Worm (Caenorhabditis elegans) whole organism, late embryonic: ENCODE measurements around the gene hpo-36.

Experiments
- ceh-22 ChIP-seq: sonication (generic microtip); optimal IDR thresholded peaks from 2 replicates; lab custom pipeline; 2017; ENCODE audit warnings: missing biosample characterization, missing genetic modification characterization
- fkh-10 ChIP-seq: fragments of 150-350 bp; optimal IDR thresholded peaks from 2 replicates; lab custom pipeline; 2014; ENCODE audit warnings: missing biosample characterization, missing genetic modification reagents, missing genetic modification characterization
- gmeb-2 ChIP-seq: sonication (generic microtip); optimal IDR thresholded peaks from 2 replicates; lab custom pipeline; 2016; ENCODE audit warnings: missing genetic modification characterization, inconsistent platforms, missing compliant biosample characterization
- hlh-30 ChIP-seq: sonication (generic microtip); optimal IDR thresholded peaks from 2 replicates; lab custom pipeline; 2017; ENCODE audit warnings: antibody characterized with exemption, missing genetic modification characterization, missing compliant biosample characterization; ENCODE audit not compliant: insufficient read depth
- hlh-6 ChIP-seq: sonication (generic microtip); optimal IDR thresholded peaks from 2 replicates; lab custom pipeline; 2016; ENCODE audit warnings: missing genotype, missing genetic modification characterization, missing compliant biosample characterization
- lim-6 ChIP-seq: sonication (generic microtip); optimal IDR thresholded peaks from 2 replicates; lab custom pipeline; 2016; ENCODE audit warnings: missing genetic modification characterization, missing compliant biosample characterization
- madf-2 ChIP-seq: sonication (generic microtip); optimal IDR thresholded peaks from 2 replicates; lab custom pipeline; 2017; ENCODE audit warnings: missing genetic modification characterization, missing compliant biosample characterization
- pag-3 ChIP-seq: sonication (generic microtip); optimal IDR thresholded peaks from 2 replicates; lab custom pipeline; 2016; ENCODE audit warnings: missing compliant biosample characterization, missing genetic modification characterization, borderline replicate concordance
- pha-2 ChIP-seq: sonication (generic microtip); optimal IDR thresholded peaks from 2 replicates; lab custom pipeline; 2017; ENCODE audit warnings: mild to moderate bottlenecking, missing genetic modification characterization, missing compliant biosample characterization
- pha-4 ChIP-seq: fragments of 150-350 bp; optimal IDR thresholded peaks from 2 replicates; lab custom pipeline; 2018; ENCODE audit warnings: missing biosample characterization, missing genetic modification reagents, missing genetic modification characterization
- pqm-1 ChIP-seq: sonication (generic microtip); optimal IDR thresholded peaks from 2 replicates; lab custom pipeline; 2016; ENCODE audit warnings: missing genetic modification characterization, missing compliant biosample characterization
- rnt-1 ChIP-seq: sonication (generic microtip); optimal IDR thresholded peaks from 2 replicates; lab custom pipeline; 2016; ENCODE audit warnings: missing genetic modification characterization, missing compliant biosample characterization
- tbx-2 ChIP-seq: sonication (generic microtip); optimal IDR thresholded peaks from 2 replicates; lab custom pipeline; 2016; ENCODE audit warnings: missing genetic modification characterization, missing compliant biosample characterization

- TF ChIP-seq tbx-2 (no peak), hlh-6 (tag; lab: Kevin White, UChicago) (no peak), fkh-10 (no peak), gmeb-2 (tag; lab: Kevin White, UChicago) (no peak), madf-2 (tag; lab: Kevin White, UChicago) (no peak), pqm-1 (tag; lab: Kevin White, UChicago) (no peak), lim-6 (tag; lab: Kevin White, UChicago) (no peak), pag-3 (tag; lab: Kevin White, UChicago) (no peak), pha-4 (tag; lab: Kevin White, UChicago) (no peak), hlh-30 (tag; lab: Kevin White, UChicago) (no peak), rnt-1 (tag; lab: Kevin White, UChicago) (no peak), pha-2 (tag; lab: Kevin White, UChicago) (no peak), ceh-22 (tag; lab: Kevin White, UChicago) (no peak)
These were observed 22.6 kb upstream of the hpo-36 start for ce11 chrV:3761829-3762228.
